Fruit fly (Drosophila melanogaster) whole organism, embryonic: ENCODE measurements around the gene Nepl3.

Experiments
- Asciz ChIP-seq: fragments of 200-800 bp; sonication (Bioruptor generic); optimal IDR thresholded peaks from 2 replicates; lab custom pipeline; 2017; ENCODE audit warnings: missing biosample characterization, mild to moderate bottlenecking, missing genetic modification characterization, missing genetic modification reagents
- CG10543 ChIP-seq: fragments of 200-800 bp; sonication (Bioruptor generic); optimal IDR thresholded peaks from 3 replicates; lab custom pipeline; 2017; ENCODE audit warnings: missing biosample characterization, mild to moderate bottlenecking, missing genetic modification characterization, moderate library complexity
- CG10654 ChIP-seq: fragments of 200-800 bp; sonication (Bioruptor generic); optimal IDR thresholded peaks from 2 replicates; lab custom pipeline; 2016; ENCODE audit warnings: missing biosample characterization, missing genetic modification characterization
- CG11456 ChIP-seq: fragments of 200-800 bp; sonication (Bioruptor generic); IDR thresholded peaks from 3 replicates; pipeline ENCODE4 v1.3.6; 2022; ENCODE audit warnings: missing biosample characterization, missing genetic modification characterization
- CG11504 ChIP-seq: fragments of 200-800 bp; sonication (Bioruptor generic); optimal IDR thresholded peaks from 3 replicates; lab custom pipeline; 2019; ENCODE audit warnings: missing biosample characterization, mild to moderate bottlenecking, missing genetic modification characterization, moderate library complexity
- CG17361 ChIP-seq: fragments of 200-800 bp; sonication (Bioruptor generic); IDR thresholded peaks from 3 replicates; pipeline ENCODE4 v1.3.6; 2022; ENCODE audit warnings: missing biosample characterization, missing genetic modification characterization
- CG18011 ChIP-seq: fragments of 200-800 bp; sonication (Bioruptor generic); optimal IDR thresholded peaks from 2 replicates; lab custom pipeline; 2017; ENCODE audit warnings: missing biosample characterization, missing genetic modification characterization, mild to moderate bottlenecking, moderate library complexity, missing genotype
- CG18262 ChIP-seq: fragments of 200-800 bp; optimal IDR thresholded peaks from 3 replicates; lab custom pipeline; 2019; ENCODE audit warnings: missing biosample characterization, mild to moderate bottlenecking, missing genetic modification characterization, moderate library complexity
- CG18599 ChIP-seq: fragments of 200-800 bp; sonication (Bioruptor generic); optimal IDR thresholded peaks from 3 replicates; lab custom pipeline; 2017; ENCODE audit warnings: missing biosample characterization, missing genetic modification characterization, mild to moderate bottlenecking, moderate library complexity, missing genetic modification reagents
- CG2678 ChIP-seq: fragments of 200-800 bp; sonication (Bioruptor generic); optimal IDR thresholded peaks from 3 replicates; lab custom pipeline; 2019; ENCODE audit warnings: missing biosample characterization, mild to moderate bottlenecking, missing genetic modification characterization, moderate library complexity
- CG2712 ChIP-seq: fragments of 200-800 bp; optimal IDR thresholded peaks from 3 replicates; lab custom pipeline; 2019; ENCODE audit warnings: missing biosample characterization, mild to moderate bottlenecking, missing genetic modification characterization, moderate library complexity
- CG2889 ChIP-seq: fragments of 200-800 bp; sonication (Bioruptor generic); IDR thresholded peaks from 3 replicates; pipeline ENCODE4 v1.3.6; 2022; ENCODE audit warnings: missing biosample characterization, missing genetic modification characterization
- CG34376 ChIP-seq: fragments of 200-800 bp; sonication (Bioruptor generic); optimal IDR thresholded peaks from 2 replicates; lab custom pipeline; 2018; ENCODE audit warnings: missing biosample characterization, mild to moderate bottlenecking, missing genetic modification characterization
- CG34422 ChIP-seq: fragments of 200-800 bp; sonication (Bioruptor generic); IDR thresholded peaks from 3 replicates; pipeline ENCODE4 v1.3.6; 2022; ENCODE audit warnings: missing biosample characterization, missing genetic modification characterization
- CG4360 ChIP-seq: fragments of 200-800 bp; sonication (Bioruptor generic); IDR thresholded peaks from 2 replicates; pipeline ENCODE4 v1.3.6; 2022; ENCODE audit warnings: missing biosample characterization, missing genetic modification characterization
- CG8281 ChIP-seq: fragments of 200-800 bp; sonication (Bioruptor generic); optimal IDR thresholded peaks from 2 replicates; lab custom pipeline; 2018; ENCODE audit warnings: missing biosample characterization, mild to moderate bottlenecking, missing genetic modification characterization, moderate library complexity
- D ChIP-seq, 2 experiments: fragments of 200-800 bp in 1 of 2; fragments of >200 bp in 1 of 2; sonication (Bioruptor generic) in 1 of 2; optimal IDR thresholded peaks; 2 replicates in 1 of 2; 3 replicates in 1 of 2; lab custom pipeline; 2017; ENCODE audit warnings: mild to moderate bottlenecking in 1 of 2, missing biosample characterization in 1 of 2, missing genetic modification characterization in 1 of 2, missing genetic modification reagents in 1 of 2
- D19B ChIP-seq: fragments of 200-800 bp; sonication (Bioruptor generic); optimal IDR thresholded peaks from 2 replicates; lab custom pipeline; 2017; ENCODE audit warnings: missing biosample characterization, mild to moderate bottlenecking, missing genetic modification characterization
- Deaf1 ChIP-seq: fragments of 200-800 bp; optimal IDR thresholded peaks from 3 replicates; lab custom pipeline; 2019; ENCODE audit warnings: missing biosample characterization, mild to moderate bottlenecking, missing genetic modification characterization, moderate library complexity
- Dll ChIP-seq: fragments of 200-800 bp; sonication (Bioruptor generic); IDR thresholded peaks from 4 replicates; pipeline ENCODE4 v1.3.6; 2022; ENCODE audit warnings: missing biosample characterization, missing genetic modification characterization; ENCODE audit not compliant: partially characterized antibody
- Doc3 ChIP-seq: fragments of 200-800 bp; sonication (Bioruptor generic); IDR thresholded peaks from 3 replicates; pipeline ENCODE4 v1.3.6; 2022; ENCODE audit warnings: missing biosample characterization, missing genetic modification characterization; ENCODE audit not compliant: partially characterized antibody
- Hr51 ChIP-seq, 2 experiments: fragments of 200-800 bp; sonication (Bioruptor generic); optimal IDR thresholded peaks; 2 replicates in 1 of 2; 3 replicates in 1 of 2; lab custom pipeline; 2016 to 2018; ENCODE audit warnings: missing biosample characterization in 2 of 2, missing genetic modification characterization in 2 of 2, mild to moderate bottlenecking in 1 of 2, moderate library complexity in 1 of 2
- Jarid2 ChIP-seq: fragments of 200-800 bp; sonication (Bioruptor generic); optimal IDR thresholded peaks from 3 replicates; lab custom pipeline; 2017; ENCODE audit warnings: mild to moderate bottlenecking, missing biosample characterization, missing genetic modification reagents, missing genetic modification characterization
- Lim3 ChIP-seq: fragments of 200-800 bp; sonication (Bioruptor generic); IDR thresholded peaks from 2 replicates; pipeline ENCODE4 v1.3.6; 2022; ENCODE audit warnings: missing biosample characterization, missing genetic modification characterization
- NFAT ChIP-seq: fragments of 200-800 bp; sonication (Bioruptor generic); IDR thresholded peaks from 2 replicates; pipeline ENCODE4 v1.3.6; 2022; ENCODE audit warnings: missing biosample characterization, missing genetic modification characterization
- Nf-YB ChIP-seq: fragments of 200-800 bp; sonication (Bioruptor generic); optimal IDR thresholded peaks from 3 replicates; lab custom pipeline; 2019; ENCODE audit warnings: missing biosample characterization, mild to moderate bottlenecking, missing genetic modification characterization, moderate library complexity
- Nf-YC ChIP-seq: fragments of 200-800 bp; optimal IDR thresholded peaks from 3 replicates; lab custom pipeline; 2019; ENCODE audit warnings: missing biosample characterization, mild to moderate bottlenecking, missing genetic modification characterization, moderate library complexity
- Sry-β ChIP-seq: fragments of 200-800 bp; sonication (Bioruptor generic); optimal IDR thresholded peaks from 2 replicates; lab custom pipeline; 2018; ENCODE audit warnings: missing biosample characterization, mild to moderate bottlenecking, missing genetic modification characterization, moderate library complexity
- abd-A ChIP-seq: fragments of 200-800 bp; sonication (Bioruptor generic); optimal IDR thresholded peaks from 3 replicates; lab custom pipeline; 2019; ENCODE audit warnings: missing biosample characterization, mild to moderate bottlenecking, missing genetic modification characterization, moderate library complexity
- cg ChIP-seq: fragments of 200-800 bp; sonication (Bioruptor generic); optimal IDR thresholded peaks from 3 replicates; lab custom pipeline; 2019; ENCODE audit warnings: missing biosample characterization, mild to moderate bottlenecking, missing genetic modification characterization, moderate library complexity
- chinmo ChIP-seq: fragments of 200-800 bp; sonication (Bioruptor generic); IDR thresholded peaks from 4 replicates; pipeline ENCODE4 v1.3.6; 2022; ENCODE audit warnings: missing biosample characterization, missing genetic modification characterization; ENCODE audit not compliant: partially characterized antibody
- corto ChIP-seq: fragments of 200-800 bp; sonication (Bioruptor generic); optimal IDR thresholded peaks from 2 replicates; lab custom pipeline; 2016; ENCODE audit warnings: missing biosample characterization, mild to moderate bottlenecking, missing genetic modification characterization, moderate library complexity
- crc ChIP-seq: fragments of 200-800 bp; sonication (Bioruptor generic); optimal IDR thresholded peaks from 2 replicates; lab custom pipeline; 2016; ENCODE audit warnings: missing biosample characterization, missing genetic modification characterization
- crol ChIP-seq: fragments of 200-800 bp; sonication (Bioruptor generic); IDR thresholded peaks from 2 replicates; pipeline ENCODE4 v1.3.6; 2022; ENCODE audit warnings: missing biosample characterization, missing genetic modification characterization
- ftz-f1 ChIP-seq: fragments of 200-800 bp; sonication (Bioruptor generic); optimal IDR thresholded peaks from 2 replicates; lab custom pipeline; 2016; ENCODE audit warnings: missing biosample characterization, missing genetic modification characterization
- gem ChIP-seq: fragments of 200-800 bp; sonication (Bioruptor generic); optimal IDR thresholded peaks from 2 replicates; lab custom pipeline; 2019; ENCODE audit warnings: missing biosample characterization, mild to moderate bottlenecking, missing genetic modification characterization, moderate library complexity
- lilli ChIP-seq: fragments of 200-800 bp; sonication (Bioruptor generic); optimal IDR thresholded peaks from 3 replicates; lab custom pipeline; 2016; ENCODE audit warnings: missing biosample characterization, missing genetic modification characterization
- row ChIP-seq: fragments of 200-800 bp; sonication (Bioruptor generic); IDR thresholded peaks from 3 replicates; pipeline ENCODE4 v1.3.6; 2022; ENCODE audit warnings: missing biosample characterization, missing genetic modification characterization
- sens ChIP-seq: fragments of 200-800 bp; sonication (Bioruptor generic); peaks from one replicate; lab custom pipeline; 2016; ENCODE audit warnings: missing biosample characterization, missing genetic modification characterization
- sug ChIP-seq: fragments of 200-800 bp; optimal IDR thresholded peaks from 2 replicates; lab custom pipeline; 2019; ENCODE audit warnings: missing biosample characterization, mild to moderate bottlenecking, missing genetic modification characterization, moderate library complexity
- zfh1 ChIP-seq: fragments of 200-800 bp; sonication (Bioruptor generic); IDR thresholded peaks from 3 replicates; pipeline ENCODE4 v1.3.6; 2022; ENCODE audit warnings: missing biosample characterization, missing genetic modification characterization

The Nepl3 gene

dm6 chr2L:5029049-5029808 lies 28.8 kb downstream of the Nepl3 start, which contains the start of gene Col4a1 (continued):
- TF ChIP-seq CG18011 (GFP tag; lab: Kevin White, UChicago) (no peak), CG10654 (GFP tag; lab: Kevin White, UChicago) (no peak), Deaf1 (tag; lab: Kevin White, UChicago) (peak; percentile 97), CG34376 (peak; percentile 97), chinmo (GFP tag; lab: Robert Waterston, UW) (0 out of 4 replicates have a peak, but pooled peaks have one; percentile 37), CG10543 (GFP tag; lab: Kevin White, UChicago) (peak; percentile 80), Nf-YC (tag; lab: Kevin White, UChicago) (peak; percentile 51), zfh1 (GFP tag; lab: Robert Waterston, UW) (no peak), CG4360 (GFP tag; lab: Robert Waterston, UW) (no peak), crc (GFP tag; lab: Kevin White, UChicago) (no peak), cg (peak; percentile 14), crol (GFP tag; lab: Robert Waterston, UW) (peak; percentile 63), sug (tag; lab: Kevin White, UChicago) (peak; percentile 90), NFAT (GFP tag; lab: Robert Waterston, UW) (0 out of 2 replicates have a peak, but pooled peaks have one; percentile 8), CG8281 (no peak), D (optimal IDR thresholded peaks at IDR 0.05; lab: Kevin White, UChicago) (no peak), D (GFP tag; optimal IDR thresholded peaks at IDR 0.05; lab: Kevin White, UChicago) (no peak)

dm6 chr2L:5028091-5028490 lies 30.0 kb downstream of the Nepl3 start, which contains the start of gene vkg:
Gene vkg, minus strand, starts transcription at chr2L:5028191.
- no peak for TF ChIP-seq Sry-β (GFP tag; lab: Kevin White, UChicago)

dm6 chr2L:5027321-5028069 lies 30.6 kb downstream of the Nepl3 start:
- TF ChIP-seq CG2712 (tag; lab: Kevin White, UChicago) (no peak), Hr51 (GFP tag; optimal IDR thresholded peaks at IDR 0.05; lab: Kevin White, UChicago) (peak in 1 of 2 experiments; percentile 0), row (peak; percentile 57; the same call in 2 of the 3 replicates), D (optimal IDR thresholded peaks at IDR 0.05; lab: Kevin White, UChicago) (no peak), D (GFP tag; optimal IDR thresholded peaks at IDR 0.05; lab: Kevin White, UChicago) (no peak), cg (peak; percentile 46), sug (tag; lab: Kevin White, UChicago) (peak; percentile 55), CG17361 (no peak), Asciz (no peak), Nf-YC (tag; lab: Kevin White, UChicago) (peak; percentile 51), gem (tag; lab: Kevin White, UChicago) (peak; percentile 44), Dll (GFP tag; lab: Robert Waterston, UW) (no peak), D19B (GFP tag; lab: Kevin White, UChicago) (peak; percentile 92), corto (no peak), CG2889 (GFP tag; lab: Robert Waterston, UW) (no peak), CG34422 (0 out of 3 replicates have a peak, but pooled peaks have one; percentile 20), CG18599 (peak; percentile 8), Doc3 (GFP tag; lab: Robert Waterston, UW) (0 out of 3 replicates have a peak, but pooled peaks have one; percentile 30), Lim3 (GFP tag; lab: Robert Waterston, UW) (no peak), Deaf1 (tag; lab: Kevin White, UChicago) (peak; percentile 97), abd-A (tag; lab: Kevin White, UChicago) (no peak), CG18262 (tag; lab: Kevin White, UChicago) (peak; percentile 0), ftz-f1 (GFP tag; lab: Kevin White, UChicago) (peak; percentile 37), CG34376 (peak; percentile 95), CG11504 (tag; lab: Kevin White, UChicago) (peak; percentile 11), Nf-YB (GFP tag; lab: Kevin White, UChicago) (peak; percentile 35), CG11456 (GFP tag; lab: Robert Waterston, UW) (no peak), lilli (GFP tag; lab: Kevin White, UChicago) (peak; percentile 9), CG2678 (tag; lab: Kevin White, UChicago) (peak; percentile 32), Jarid2 (peak; percentile 33), sens (no peak)
